Worm (Caenorhabditis elegans): Measurements from ENCODE around the gene cpg-8.

- no peak for TF ChIP-seq nhr-28 (tag; optimal IDR thresholded peaks at IDR 0.05)
- TF ChIP-seq elt-1 (tag; optimal IDR thresholded peaks at IDR 0.05; ENCODE audit: borderline replicate concordance, insufficient read depth): peak; percentile 92
- TF ChIP-seq mep-1 (tag; optimal IDR thresholded peaks at IDR 0.05): no peak
- no peak for TF ChIP-seq ces-1 (GFP tag; optimal IDR thresholded peaks at IDR 0.05)
- TF ChIP-seq pha-4 (tag; optimal IDR thresholded peaks at IDR 0.05): no peak
- no peak for TF ChIP-seq mab-5 (tag; optimal IDR thresholded peaks at IDR 0.05)
- no peak for TF ChIP-seq lin-13 (tag; optimal IDR thresholded peaks at IDR 0.05)
- no peak for TF ChIP-seq nhr-237 (tag; optimal IDR thresholded peaks at IDR 0.05)
- TF ChIP-seq lin-32 (GFP tag; optimal IDR thresholded peaks at IDR 0.05): no peak
- no peak for TF ChIP-seq unc-39 (tag; optimal IDR thresholded peaks at IDR 0.05)
- TF ChIP-seq zip-8 (tag; optimal IDR thresholded peaks at IDR 0.05): no peak
- TF ChIP-seq unc-62 (GFP tag; optimal IDR thresholded peaks at IDR 0.05): no peak
- no peak for TF ChIP-seq nhr-2 (tag; optimal IDR thresholded peaks at IDR 0.05)
- no peak for TF ChIP-seq elt-3 (tag; optimal IDR thresholded peaks at IDR 0.05)
Measured at ce11 chrV:4694466-4695092, 2.3 kb upstream of the cpg-8 start.
